Worm (Caenorhabditis elegans) whole organism, L1 larva: ENCODE data around the gene arf-1.

Source experiments
- C16A3.4 ChIP-seq: fragments of 150-350 bp; optimal IDR thresholded peaks from 2 replicates; lab custom pipeline; 2014; ENCODE audit warnings: missing biosample characterization, missing genetic modification characterization
- C34B4.2 ChIP-seq: sonication (generic microtip); optimal IDR thresholded peaks from 2 replicates; lab custom pipeline; 2017; ENCODE audit warnings: mild to moderate bottlenecking, missing genetic modification characterization, missing compliant biosample characterization
- alr-1 ChIP-seq: fragments of 200-800 bp; sonication (Bioruptor generic); optimal IDR thresholded peaks from 2 replicates; lab custom pipeline; 2018; ENCODE audit warnings: borderline replicate concordance, mild to moderate bottlenecking, missing genetic modification characterization, missing compliant biosample characterization
- blmp-1 ChIP-seq: fragments of 150-350 bp; optimal IDR thresholded peaks from 2 replicates; lab custom pipeline; 2014; ENCODE audit warnings: missing biosample characterization, missing genetic modification characterization
- ceh-63 ChIP-seq: fragments of 200-800 bp; sonication (Bioruptor generic); optimal IDR thresholded peaks from 2 replicates; lab custom pipeline; 2018; ENCODE audit warnings: mild to moderate bottlenecking, missing genetic modification characterization, missing compliant biosample characterization
- ceh-82 ChIP-seq, 3 experiments: fragments of 150-350 bp in 1 of 3; sonication (generic microtip) in 2 of 3; optimal IDR thresholded peaks; 2 replicates each; lab custom pipeline; 2014 to 2017; ENCODE audit warnings: missing biosample characterization in 3 of 3, missing genetic modification characterization in 3 of 3
- ceh-88 ChIP-seq: fragments of 200-800 bp; sonication (Bioruptor generic); IDR thresholded peaks from 2 replicates; pipeline ENCODE4 v1.3.6; 2022; ENCODE audit warnings: missing genetic modification characterization, missing compliant biosample characterization
- dpl-1 ChIP-seq, 3 experiments: fragments of 150-350 bp in 2 of 3; sonication (generic microtip) in 1 of 3; optimal IDR thresholded peaks; 2 replicates each; lab custom pipeline; 2014 to 2017; ENCODE audit warnings: missing biosample characterization in 3 of 3, missing genetic modification characterization in 3 of 3, missing genetic modification reagents in 3 of 3
- dsc-1 ChIP-seq: sonication (generic microtip); optimal IDR thresholded peaks from 2 replicates; lab custom pipeline; 2016; ENCODE audit warnings: mild to moderate bottlenecking, missing genetic modification characterization, missing compliant biosample characterization
- efl-1 ChIP-seq, 4 experiments: fragments of 150-350 bp; optimal IDR thresholded peaks in 3 of 4; peaks in 1 of 4; 1 replicate in 1 of 4; 2 replicates in 3 of 4; lab custom pipeline; 2014; ENCODE audit warnings: missing biosample characterization in 2 of 4, missing genetic modification characterization in 2 of 4, missing genetic modification reagents in 2 of 4
- efl-3 ChIP-seq: fragments of 200-800 bp; sonication (Bioruptor generic); optimal IDR thresholded peaks from 2 replicates; lab custom pipeline; 2018; ENCODE audit warnings: mild to moderate bottlenecking, missing genetic modification characterization, missing compliant biosample characterization
- egl-27 ChIP-seq, 2 experiments: fragments of 150-350 bp in 1 of 2; sonication (generic microtip); optimal IDR thresholded peaks; 3 replicates each; lab custom pipeline; 2017 to 2018; ENCODE audit warnings: missing biosample characterization in 2 of 2, missing genetic modification characterization in 2 of 2, missing genetic modification reagents in 2 of 2
- elt-2 ChIP-seq: sonication (generic microtip); optimal IDR thresholded peaks from 2 replicates; lab custom pipeline; 2016; ENCODE audit warnings: missing genetic modification characterization, mild to moderate bottlenecking, inconsistent platforms, missing compliant biosample characterization, missing genetic modification reagents
- elt-3 ChIP-seq, 6 experiments: fragments of 150-350 bp in 1 of 6; sonication (generic microtip); optimal IDR thresholded peaks; 2 replicates each; lab custom pipeline; 2017 to 2018; ENCODE audit warnings: missing biosample characterization in 6 of 6, missing genetic modification characterization in 6 of 6, inconsistent platforms in 1 of 6
- fkh-8 ChIP-seq: sonication (generic microtip); optimal IDR thresholded peaks from 2 replicates; lab custom pipeline; 2016; ENCODE audit warnings: mild to moderate bottlenecking, missing genetic modification characterization, missing compliant biosample characterization
- fos-1 ChIP-seq: fragments of 150-350 bp; optimal IDR thresholded peaks from 2 replicates; lab custom pipeline; 2014; ENCODE audit warnings: missing biosample characterization, missing genetic modification characterization
- grh-1 ChIP-seq: fragments of 200-800 bp; sonication (Bioruptor generic); IDR thresholded peaks from 2 replicates; pipeline ENCODE4 v1.3.6; 2022; ENCODE audit warnings: missing genetic modification reagents, missing genetic modification characterization, missing compliant biosample characterization
- hlh-17 ChIP-seq: fragments of 200-800 bp; sonication (Bioruptor generic); optimal IDR thresholded peaks from 2 replicates; lab custom pipeline; 2018; ENCODE audit warnings: missing genetic modification characterization, mild to moderate bottlenecking, missing compliant biosample characterization, moderate library complexity, borderline replicate concordance
- isw-1 ChIP-seq: fragments of 200-800 bp; sonication (Bioruptor generic); IDR thresholded peaks from 2 replicates; pipeline ENCODE4 v1.3.6; 2022; ENCODE audit warnings: missing genetic modification characterization, missing compliant biosample characterization
- jun-1 ChIP-seq: fragments of 150-350 bp; optimal IDR thresholded peaks from 2 replicates; lab custom pipeline; 2014; ENCODE audit warnings: missing biosample characterization, missing genetic modification reagents, missing genetic modification characterization
- lin-35 ChIP-seq, 2 experiments: fragments of 150-350 bp; optimal IDR thresholded peaks; 2 replicates each; lab custom pipeline; 2014; ENCODE audit warnings: missing biosample characterization in 2 of 2, missing genetic modification characterization in 2 of 2, missing genetic modification reagents in 2 of 2
- lin-39 ChIP-seq: fragments of 150-350 bp; optimal IDR thresholded peaks from 2 replicates; lab custom pipeline; 2014; ENCODE audit warnings: missing biosample characterization, missing genetic modification reagents, missing genetic modification characterization
- mep-1 ChIP-seq: fragments of 150-350 bp; optimal IDR thresholded peaks from 2 replicates; lab custom pipeline; 2014; ENCODE audit warnings: missing biosample characterization, missing genetic modification characterization
- nhr-11 ChIP-seq: fragments of 150-350 bp; optimal IDR thresholded peaks from 2 replicates; lab custom pipeline; 2014; ENCODE audit warnings: missing biosample characterization, missing genetic modification characterization
- nhr-47 ChIP-seq: sonication (generic microtip); optimal IDR thresholded peaks from 2 replicates; lab custom pipeline; 2016; ENCODE audit warnings: mild to moderate bottlenecking, missing genetic modification characterization, moderate library complexity, missing compliant biosample characterization
- nhr-71 ChIP-seq: sonication (generic microtip); optimal IDR thresholded peaks from 2 replicates; lab custom pipeline; 2016; ENCODE audit warnings: mild to moderate bottlenecking, missing genetic modification characterization, moderate library complexity, missing compliant biosample characterization
- nhr-76 ChIP-seq: sonication (generic microtip); optimal IDR thresholded peaks from 2 replicates; lab custom pipeline; 2017; ENCODE audit warnings: missing biosample characterization, missing genetic modification characterization
- nhr-85 ChIP-seq: sonication (generic microtip); peaks from one replicate; lab custom pipeline; 2016; ENCODE audit warnings: missing genetic modification characterization, inconsistent platforms, missing compliant biosample characterization
- nhr-90 ChIP-seq: sonication (generic microtip); optimal IDR thresholded peaks from 2 replicates; lab custom pipeline; 2016; ENCODE audit warnings: mild to moderate bottlenecking, missing genetic modification characterization, missing compliant biosample characterization; ENCODE audit not compliant: poor library complexity
- pax-3 ChIP-seq: fragments of 200-800 bp; sonication (Bioruptor generic); optimal IDR thresholded peaks from 2 replicates; lab custom pipeline; 2018; ENCODE audit warnings: mild to moderate bottlenecking, missing genetic modification characterization, moderate library complexity, missing compliant biosample characterization
- pqm-1 ChIP-seq: sonication (generic microtip); optimal IDR thresholded peaks from 3 replicates; lab custom pipeline; 2017; ENCODE audit warnings: missing biosample characterization, missing genetic modification characterization
- rnt-1 ChIP-seq: sonication (generic microtip); optimal IDR thresholded peaks from 2 replicates; lab custom pipeline; 2016; ENCODE audit warnings: mild to moderate bottlenecking, missing genetic modification characterization, moderate library complexity, missing compliant biosample characterization
- skn-1 ChIP-seq: fragments of 150-350 bp; optimal IDR thresholded peaks from 2 replicates; lab custom pipeline; 2014; ENCODE audit warnings: missing biosample characterization, missing genetic modification characterization
- snpc-4 ChIP-seq: fragments of 150-350 bp; optimal IDR thresholded peaks from 2 replicates; lab custom pipeline; 2014; ENCODE audit warnings: missing biosample characterization, missing genetic modification characterization
- sox-4 ChIP-seq: sonication (generic microtip); optimal IDR thresholded peaks from 2 replicates; lab custom pipeline; 2016; ENCODE audit warnings: missing genetic modification characterization, missing compliant biosample characterization
- sptf-1 ChIP-seq: fragments of 150-350 bp; optimal IDR thresholded peaks from 2 replicates; lab custom pipeline; 2014; ENCODE audit warnings: missing biosample characterization, missing genetic modification characterization
- sup-37 ChIP-seq: fragments of 200-800 bp; sonication (Bioruptor generic); optimal IDR thresholded peaks from 2 replicates; lab custom pipeline; 2018; ENCODE audit warnings: mild to moderate bottlenecking, missing genetic modification characterization, missing compliant biosample characterization
- tbx-2 ChIP-seq: sonication (generic microtip); optimal IDR thresholded peaks from 2 replicates; lab custom pipeline; 2016; ENCODE audit warnings: missing genetic modification characterization, missing compliant biosample characterization
- tlp-1 ChIP-seq: fragments of 150-350 bp; optimal IDR thresholded peaks from 2 replicates; lab custom pipeline; 2014; ENCODE audit warnings: missing biosample characterization, missing genetic modification characterization
- zip-4 ChIP-seq: fragments of 200-800 bp; sonication (Bioruptor generic); optimal IDR thresholded peaks from 2 replicates; lab custom pipeline; 2018; ENCODE audit warnings: mild to moderate bottlenecking, missing genetic modification characterization, moderate library complexity, missing compliant biosample characterization
- ztf-4 ChIP-seq: fragments of 150-350 bp; optimal IDR thresholded peaks from 2 replicates; lab custom pipeline; 2014; ENCODE audit warnings: missing biosample characterization, missing genetic modification characterization

Gene arf-1

ce11 chrIII:5711242-5711641 is 3.4 kb upstream of the arf-1 start, which contains the start of gene rbm-26:
Gene rbm-26, plus strand, starts transcription at chrIII:5711542.
- TF ChIP-seq tbx-2 (tag; lab: Kevin White, UChicago) (no peak), snpc-4 (no peak), blmp-1 (peak; percentile 56), nhr-90 (tag; lab: Kevin White, UChicago) (no peak), elt-2 (tag; lab: Kevin White, UChicago) (no peak), skn-1 (no peak), dpl-1 (GFP tag; optimal IDR thresholded peaks at IDR 0.05; lab: Kevin White, UChicago) (no peak)

- TF ChIP-seq sup-37 (GFP tag; lab: Kevin White, UChicago) (no peak), lin-35 (GFP tag; optimal IDR thresholded peaks at IDR 0.05; lab: Kevin White, UChicago) (no peak), nhr-71 (tag; lab: Kevin White, UChicago) (no peak)
These were observed 2.6 kb upstream of the arf-1 start for ce11 chrIII:5711881-5712643.

ce11 chrIII:5714984-5715454 is 333 bp downstream of the arf-1 start:
- peak; percentile 31 for TF ChIP-seq blmp-1
- no peak for TF ChIP-seq efl-1 (optimal IDR thresholded peaks at IDR 0.05; lab: Kevin White, UChicago)
- peak in 1 of 2 experiments; percentile 78 for TF ChIP-seq efl-1 (GFP tag; optimal IDR thresholded peaks at IDR 0.05 in 1 of 2; lab: Kevin White, UChicago)
- TF ChIP-seq nhr-76 = no peak
- TF ChIP-seq nhr-85 (tag; lab: Kevin White, UChicago) = peak; percentile 56
- no peak for TF ChIP-seq nhr-47 (tag; lab: Kevin White, UChicago)
- no peak for TF ChIP-seq nhr-90 (tag; lab: Kevin White, UChicago)
- TF ChIP-seq, all 84 proteins: peak for 3

- TF ChIP-seq grh-1 (GFP tag; lab: Robert Waterston, UW) (no peak), elt-3 (tag; optimal IDR thresholded peaks at IDR 0.05; lab: Kevin White, UChicago) (peak in 1 of 6 experiments; percentile 44), pqm-1 (tag; lab: Kevin White, UChicago) (no peak), dpl-1 (GFP tag; optimal IDR thresholded peaks at IDR 0.05; lab: Kevin White, UChicago) (peak in 2 of 3 experiments; percentile 49 to 62), skn-1 (peak; percentile 54), ceh-63 (no peak), C34B4.2 (no peak), fos-1 (peak; percentile 28), nhr-47 (tag; lab: Kevin White, UChicago) (peak; percentile 40), ceh-82 (tag; optimal IDR thresholded peaks at IDR 0.05; lab: Kevin White, UChicago) (peak; percentile 7 to 87 (median 68)), lin-35 (GFP tag; optimal IDR thresholded peaks at IDR 0.05; lab: Kevin White, UChicago) (peak; percentile 55 to 64), dsc-1 (peak; percentile 30), jun-1 (tag; lab: Kevin White, UChicago) (peak; percentile 18), efl-1 (optimal IDR thresholded peaks at IDR 0.05; lab: Kevin White, UChicago) (peak; percentile 68 to 83), efl-1 (GFP tag; optimal IDR thresholded peaks at IDR 0.05 in 1 of 2; lab: Kevin White, UChicago) (peak; percentile 30 to 96), pax-3 (tag; lab: Kevin White, UChicago) (no peak), ceh-88 (GFP tag; lab: Robert Waterston, UW) (no peak), sox-4 (no peak), fkh-8 (tag; lab: Kevin White, UChicago) (peak; percentile 49), mep-1 (peak; percentile 74), efl-3 (GFP tag; lab: Kevin White, UChicago) (no peak), rnt-1 (tag; lab: Kevin White, UChicago) (peak; percentile 75), zip-4 (no peak), nhr-11 (tag; lab: Kevin White, UChicago) (no peak), nhr-85 (tag; lab: Kevin White, UChicago) (no peak), egl-27 (tag; optimal IDR thresholded peaks at IDR 0.05; lab: Kevin White, UChicago) (no peak), nhr-76 (no peak), snpc-4 (peak; percentile 31), lin-39 (tag; lab: Kevin White, UChicago) (no peak), C16A3.4 (tag; lab: Kevin White, UChicago) (peak; percentile 57), isw-1 (GFP tag; lab: Robert Waterston, UW) (peak; percentile 39; the same call in 1 of the 2 replicates), tbx-2 (tag; lab: Kevin White, UChicago) (peak; percentile 46), sptf-1 (tag; lab: Kevin White, UChicago) (no peak), ztf-4 (tag; lab: Kevin White, UChicago) (no peak), blmp-1 (peak; percentile 52), hlh-17 (GFP tag; lab: Kevin White, UChicago) (no peak), tlp-1 (tag; lab: Kevin White, UChicago) (no peak), alr-1 (tag; lab: Kevin White, UChicago) (no peak)
These were observed 781 bp downstream of the arf-1 start for ce11 chrIII:5715467-5715866.
